Worm (Caenorhabditis elegans) whole organism, L4/young adult: ENCODE results near the gene R09A8.1.

ENCODE experiments used
- W03F9.2 ChIP-seq: fragments of 150-350 bp; optimal IDR thresholded peaks from 2 replicates; lab custom pipeline; 2014; ENCODE audit warnings: missing biosample characterization, missing genetic modification characterization
- dao-5 ChIP-seq: sonication (generic microtip); optimal IDR thresholded peaks from 2 replicates; lab custom pipeline; 2016; ENCODE audit warnings: missing genotype, missing genetic modification characterization, moderate library complexity, missing compliant biosample characterization
- him-1 ChIP-seq: sonication (generic microtip); optimal IDR thresholded peaks from 2 replicates; lab custom pipeline; 2016; ENCODE audit warnings: missing genotype, missing genetic modification reagents, missing genetic modification characterization, missing compliant biosample characterization

Gene R09A8.1

DNA sequence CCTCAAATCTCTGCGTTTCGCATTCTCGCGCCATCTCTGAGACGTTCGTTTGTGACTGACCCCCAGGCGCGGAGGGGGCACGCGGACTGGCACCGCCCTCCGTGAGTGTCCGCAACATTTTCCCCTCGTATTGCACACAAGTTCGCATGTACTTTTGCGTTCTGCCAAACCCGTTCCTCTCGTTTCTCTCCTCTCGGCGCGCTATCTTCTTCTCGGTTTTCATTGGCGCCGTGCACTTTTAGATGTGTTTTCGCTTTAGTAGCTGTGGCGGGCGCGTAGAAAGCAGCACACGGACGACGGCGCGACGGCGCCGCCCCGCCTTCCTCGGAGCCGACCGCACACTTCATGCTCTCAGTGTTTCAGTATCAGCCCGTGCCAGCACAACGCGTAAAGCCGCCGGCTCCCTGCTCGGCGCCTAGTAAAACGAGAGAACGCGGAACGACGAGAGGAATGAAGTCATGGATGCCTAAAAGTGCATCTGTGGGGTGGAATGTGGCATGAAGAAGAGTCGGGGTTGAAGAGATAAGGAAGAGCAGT, 41.9 kb downstream of the R09A8.1 start:
- TF ChIP-seq him-1: no peak
- TF ChIP-seq dao-5 (tag; lab: Kevin White, UChicago): no peak
- TF ChIP-seq W03F9.2 (tag; lab: Kevin White, UChicago): no peak

DNA sequence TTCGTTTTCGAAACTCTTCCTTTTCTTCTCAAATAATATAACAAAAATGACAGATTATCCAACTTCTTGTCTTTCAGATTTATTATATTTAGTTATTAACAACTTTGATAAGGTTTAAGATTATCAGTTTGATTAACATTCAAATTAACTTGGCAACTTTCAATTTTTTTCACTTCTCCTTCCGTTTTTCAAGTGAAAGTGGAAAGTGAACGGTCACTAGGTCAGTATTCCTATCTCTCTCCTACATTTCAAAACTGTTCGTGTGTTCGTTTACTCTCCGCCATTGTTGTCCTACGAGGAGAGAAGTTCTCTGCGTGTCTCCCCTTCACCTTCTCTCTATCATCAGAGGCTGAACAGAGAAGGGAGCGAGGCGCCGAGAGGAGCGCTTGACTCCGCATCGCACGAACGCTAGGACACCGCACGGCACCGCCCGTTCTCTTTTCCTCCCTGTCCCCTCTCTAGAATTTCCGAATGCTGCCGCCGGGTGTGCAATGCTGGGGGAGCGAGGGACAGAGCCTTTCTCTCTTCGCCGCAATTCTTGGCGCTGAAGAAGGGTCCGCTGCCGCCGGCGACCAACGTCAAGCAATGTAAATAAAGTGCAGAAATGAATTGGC, 43.0 kb downstream of the R09A8.1 start:
- no peak for TF ChIP-seq W03F9.2 (tag; lab: Kevin White, UChicago)
- TF ChIP-seq him-1: peak; percentile 46
- TF ChIP-seq dao-5 (tag; lab: Kevin White, UChicago): no peak

DNA sequence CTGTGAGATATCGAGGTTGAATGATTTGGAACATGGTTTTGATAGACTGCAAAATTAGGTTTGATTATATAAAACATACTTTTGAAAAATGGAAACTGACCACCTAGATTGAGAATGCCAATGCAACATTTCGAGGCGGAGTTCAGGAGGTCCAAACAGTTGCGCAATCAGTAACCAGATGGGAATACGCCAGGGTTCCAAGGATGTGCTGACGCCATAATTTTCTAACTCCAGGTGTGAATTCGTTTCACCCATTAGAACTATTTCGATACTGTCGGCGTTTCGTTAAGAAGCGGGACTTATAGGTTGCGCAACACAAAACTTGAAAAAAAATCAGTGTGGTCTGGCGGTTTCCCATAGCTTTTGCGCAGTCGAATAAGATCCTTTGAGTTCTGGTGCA, 46.3 kb downstream of the R09A8.1 start, which contains the start of gene C02B4.3:
Gene C02B4.3 (minus strand): TSS at position 34 of the 400 bp plus-strand sequence.
- no peak for TF ChIP-seq dao-5 (tag; lab: Kevin White, UChicago)
- TF ChIP-seq him-1: no peak
- TF ChIP-seq W03F9.2 (tag; lab: Kevin White, UChicago): no peak

DNA sequence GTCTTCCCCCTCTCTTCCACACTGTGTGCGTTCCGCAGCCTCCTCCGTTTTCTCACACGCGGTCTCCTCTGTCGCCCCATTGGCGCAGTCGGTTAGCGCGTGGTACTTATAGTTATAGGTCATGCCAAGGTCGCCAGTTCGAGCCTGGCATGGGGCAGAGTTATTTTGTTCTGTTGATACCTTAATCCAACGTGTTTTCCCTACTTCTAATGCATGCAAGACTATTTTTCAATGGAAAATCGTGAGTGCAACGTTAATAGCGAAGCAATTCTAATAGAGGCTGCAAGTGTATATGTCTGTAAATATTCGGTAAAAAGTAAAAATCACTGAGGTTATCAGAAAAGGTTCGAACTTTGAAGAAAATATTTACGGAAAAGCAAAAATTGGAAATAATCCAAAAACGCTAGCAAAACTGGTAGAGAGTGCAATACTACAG, 47.6 kb downstream of the R09A8.1 start:
- TF ChIP-seq him-1: peak; percentile 74
- peak; percentile 17 for TF ChIP-seq W03F9.2 (tag; lab: Kevin White, UChicago)
- peak; percentile 60 for TF ChIP-seq dao-5 (tag; lab: Kevin White, UChicago)

DNA sequence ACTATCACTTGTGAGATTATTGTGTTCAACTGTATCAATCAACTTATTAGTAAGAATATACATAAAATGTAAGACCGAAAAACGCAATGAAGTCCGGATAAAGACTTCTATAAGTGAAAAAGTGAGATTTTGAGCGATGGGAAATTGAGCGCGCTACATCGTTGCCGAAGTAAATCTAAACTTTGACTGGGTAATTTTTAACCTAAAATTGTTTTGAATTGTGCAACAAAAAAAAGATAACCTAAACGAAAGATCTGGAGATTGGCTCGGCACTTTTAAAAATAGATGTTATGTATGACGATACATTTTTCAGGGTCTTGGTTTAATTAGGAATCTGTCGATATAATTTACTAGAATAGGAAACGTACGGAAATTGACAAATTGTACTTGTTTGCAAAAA, 49.6 kb downstream of the R09A8.1 start:
- TF ChIP-seq him-1 (no peak), W03F9.2 (tag; lab: Kevin White, UChicago) (peak; percentile 34)

DNA sequence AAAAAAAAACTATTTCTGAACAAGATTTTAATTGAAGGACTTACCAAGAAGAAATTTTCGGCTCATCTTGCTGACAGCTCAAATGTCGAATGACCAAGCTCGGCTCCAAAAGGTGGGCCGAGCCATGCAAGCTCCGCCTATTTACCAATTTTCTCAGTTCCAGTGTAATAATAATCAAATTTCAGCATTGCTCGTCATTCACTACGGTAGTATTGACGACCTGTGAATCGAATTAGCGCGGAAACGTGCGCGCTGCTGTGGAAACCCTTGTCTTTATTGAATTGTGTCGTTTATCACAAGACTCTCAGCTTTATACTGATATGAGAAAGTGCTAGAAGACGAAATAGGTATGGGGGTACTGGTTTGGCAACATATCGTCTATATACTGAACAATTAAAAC, 50.0 kb downstream of the R09A8.1 start, which contains the start of gene nlp-76:
Gene nlp-76 (minus strand): TSS at position 367 of the 400 bp plus-strand sequence.
- TF ChIP-seq dao-5 (tag; lab: Kevin White, UChicago): no peak
- TF ChIP-seq W03F9.2 (tag; lab: Kevin White, UChicago): no peak
- TF ChIP-seq him-1: no peak

DNA sequence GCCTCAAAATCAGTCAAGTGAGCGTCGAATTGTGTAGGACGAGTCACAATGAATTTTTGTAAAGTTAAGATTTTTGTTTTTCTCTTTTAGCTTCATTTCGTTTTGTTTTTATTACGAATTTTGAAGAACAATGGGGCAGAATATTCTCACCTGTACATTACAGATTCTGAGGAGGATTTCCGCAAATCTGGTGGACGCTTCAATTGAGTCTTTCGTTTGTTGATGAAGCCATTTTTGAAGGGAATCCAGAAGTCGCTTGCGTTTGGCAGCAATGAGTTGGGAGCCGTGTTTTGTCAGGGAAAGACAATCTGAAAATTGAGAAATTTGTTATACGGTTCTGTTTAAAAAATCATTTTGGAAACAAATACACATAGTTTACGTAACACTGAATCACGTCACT, 50.9 kb downstream of the R09A8.1 start:
- no peak for TF ChIP-seq him-1
- TF ChIP-seq W03F9.2 (tag; lab: Kevin White, UChicago): no peak
- TF ChIP-seq dao-5 (tag; lab: Kevin White, UChicago): no peak

DNA sequence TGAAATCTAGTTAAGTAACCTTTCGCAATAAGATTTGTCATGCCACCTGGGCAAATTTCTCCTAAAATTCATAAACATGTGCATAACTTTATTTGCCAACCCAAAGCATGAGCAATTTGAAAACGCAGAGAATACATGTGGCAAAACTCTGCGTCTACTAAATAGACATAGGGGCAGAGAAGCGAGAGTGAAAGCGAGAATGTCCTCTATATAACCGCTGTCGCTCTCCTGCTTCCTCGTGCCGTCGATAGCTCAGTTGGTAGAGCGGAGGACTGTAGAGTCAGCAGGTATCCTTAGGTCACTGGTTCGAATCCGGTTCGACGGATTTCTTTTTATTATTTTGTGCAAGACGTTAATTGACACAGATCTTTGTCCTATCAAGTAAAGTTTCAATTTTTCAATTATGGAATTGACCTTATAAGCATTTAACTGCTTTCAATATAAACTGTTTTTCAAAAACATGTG, 51.5 kb downstream of the R09A8.1 start:
- peak; percentile 86 for TF ChIP-seq him-1
- TF ChIP-seq W03F9.2 (tag; lab: Kevin White, UChicago): no peak
- peak; percentile 88 for TF ChIP-seq dao-5 (tag; lab: Kevin White, UChicago)

DNA sequence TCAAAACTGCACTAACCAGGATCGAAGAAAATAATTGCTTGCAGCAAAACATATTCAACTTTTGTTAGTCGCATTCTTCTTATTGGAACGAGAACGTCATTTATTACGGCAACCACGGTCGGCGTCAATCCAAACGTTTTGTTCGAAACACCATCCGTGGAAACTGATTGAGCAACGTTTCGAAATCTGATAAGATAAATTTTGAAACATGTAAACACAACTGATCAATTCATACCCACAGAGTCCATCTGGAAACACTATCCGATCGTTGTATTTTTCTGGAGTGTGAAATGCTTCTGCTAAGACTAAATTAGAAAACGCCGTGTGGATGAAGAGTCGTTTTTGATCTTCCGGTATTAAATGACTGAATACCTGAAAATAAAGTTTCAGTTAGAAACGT, 52.2 kb downstream of the R09A8.1 start:
- no peak for TF ChIP-seq dao-5 (tag; lab: Kevin White, UChicago)
- no peak for TF ChIP-seq W03F9.2 (tag; lab: Kevin White, UChicago)
- no peak for TF ChIP-seq him-1
